Fruit fly (Drosophila melanogaster) whole organism, embryonic: ENCODE data around the gene aru.

Experiments
- ATbp ChIP-seq: fragments of 200-800 bp; sonication (Bioruptor generic); optimal IDR thresholded peaks from 2 replicates; lab custom pipeline; 2017; ENCODE audit warnings: missing biosample characterization, mild to moderate bottlenecking, missing genetic modification characterization, missing genetic modification reagents
- Atf6 ChIP-seq: fragments of 200-800 bp; sonication (Bioruptor generic); IDR thresholded peaks from 2 replicates; pipeline ENCODE4 v1.3.6; 2022; ENCODE audit warnings: missing biosample characterization, missing genetic modification characterization
- CG10274 ChIP-seq: fragments of 200-800 bp; sonication (Bioruptor generic); optimal IDR thresholded peaks from 3 replicates; lab custom pipeline; 2017; ENCODE audit warnings: missing biosample characterization, mild to moderate bottlenecking, missing genetic modification characterization
- CG10979 ChIP-seq: fragments of 200-800 bp; sonication (Bioruptor generic); optimal IDR thresholded peaks from 2 replicates; lab custom pipeline; 2018; ENCODE audit warnings: missing biosample characterization, mild to moderate bottlenecking, missing genetic modification characterization, moderate library complexity
- CG11093 ChIP-seq: fragments of 200-800 bp; sonication (Bioruptor generic); IDR thresholded peaks from 3 replicates; pipeline ENCODE4 v1.3.6; 2022; ENCODE audit warnings: missing biosample characterization, missing genetic modification characterization
- CG11723 ChIP-seq: fragments of 200-800 bp; sonication (Bioruptor generic); optimal IDR thresholded peaks from 2 replicates; lab custom pipeline; 2017; ENCODE audit warnings: missing biosample characterization, mild to moderate bottlenecking, missing genetic modification characterization
- CG13424 ChIP-seq: fragments of 200-800 bp; sonication (Bioruptor generic); optimal IDR thresholded peaks from 2 replicates; lab custom pipeline; 2019; ENCODE audit warnings: missing biosample characterization, mild to moderate bottlenecking, missing genetic modification characterization, moderate library complexity
- CG17829 ChIP-seq: fragments of 200-800 bp; optimal IDR thresholded peaks from 2 replicates; lab custom pipeline; 2019; ENCODE audit warnings: missing biosample characterization, mild to moderate bottlenecking, missing genetic modification characterization, moderate library complexity
- CG18599 ChIP-seq: fragments of 200-800 bp; sonication (Bioruptor generic); optimal IDR thresholded peaks from 3 replicates; lab custom pipeline; 2017; ENCODE audit warnings: missing biosample characterization, missing genetic modification characterization, mild to moderate bottlenecking, moderate library complexity, missing genetic modification reagents
- CG2678 ChIP-seq: fragments of 200-800 bp; sonication (Bioruptor generic); optimal IDR thresholded peaks from 3 replicates; lab custom pipeline; 2019; ENCODE audit warnings: missing biosample characterization, mild to moderate bottlenecking, missing genetic modification characterization, moderate library complexity
- CG3163 ChIP-seq: fragments of 200-800 bp; sonication (Bioruptor generic); optimal IDR thresholded peaks from 3 replicates; lab custom pipeline; 2016; ENCODE audit warnings: missing biosample characterization, missing genetic modification characterization
- CG4424 ChIP-seq: fragments of 200-800 bp; sonication (Bioruptor generic); optimal IDR thresholded peaks from 3 replicates; lab custom pipeline; 2016; ENCODE audit warnings: missing biosample characterization, missing genetic modification characterization
- CG6689 ChIP-seq: fragments of 200-800 bp; sonication (Bioruptor generic); IDR thresholded peaks from 2 replicates; pipeline ENCODE4 v1.3.6; 2022; ENCODE audit warnings: missing biosample characterization, missing genetic modification characterization
- CG6854 ChIP-seq: fragments of 200-800 bp; sonication (Bioruptor generic); optimal IDR thresholded peaks from 3 replicates; lab custom pipeline; 2017; ENCODE audit warnings: missing biosample characterization, mild to moderate bottlenecking, missing genetic modification characterization
- CG7357 ChIP-seq: fragments of 200-800 bp; sonication (Bioruptor generic); IDR thresholded peaks from 3 replicates; pipeline ENCODE4 v1.3.6; 2022; ENCODE audit warnings: missing biosample characterization, missing genetic modification characterization
- CG7556 ChIP-seq: fragments of 200-800 bp; sonication (Bioruptor generic); optimal IDR thresholded peaks from 2 replicates; lab custom pipeline; 2017; ENCODE audit warnings: missing biosample characterization, mild to moderate bottlenecking, missing genetic modification characterization
- CG8089 ChIP-seq: fragments of 200-800 bp; sonication (Bioruptor generic); optimal IDR thresholded peaks from 3 replicates; lab custom pipeline; 2016; ENCODE audit warnings: missing biosample characterization, missing genetic modification characterization
- CG8290 ChIP-seq, 3 experiments: fragments of 200-800 bp; sonication (Bioruptor generic); optimal IDR thresholded peaks; 2 replicates each; lab custom pipeline; 2016 to 2019; ENCODE audit warnings: missing biosample characterization in 3 of 3, missing genetic modification characterization in 3 of 3, mild to moderate bottlenecking in 2 of 3, moderate library complexity in 1 of 3
- CTCF ChIP-seq: fragments of 200-800 bp; sonication (Bioruptor generic); optimal IDR thresholded peaks from 2 replicates; lab custom pipeline; 2017; ENCODE audit warnings: missing biosample characterization, mild to moderate bottlenecking, missing genetic modification characterization, moderate library complexity
- Dip3 ChIP-seq: fragments of 200-800 bp; sonication (Bioruptor generic); optimal IDR thresholded peaks from 3 replicates; lab custom pipeline; 2016; ENCODE audit warnings: missing biosample characterization, missing genetic modification characterization
- Dll ChIP-seq: fragments of 200-800 bp; sonication (Bioruptor generic); IDR thresholded peaks from 4 replicates; pipeline ENCODE4 v1.3.6; 2022; ENCODE audit warnings: missing biosample characterization, missing genetic modification characterization; ENCODE audit not compliant: partially characterized antibody
- HmgD ChIP-seq: fragments of 200-800 bp; sonication (Bioruptor generic); optimal IDR thresholded peaks from 3 replicates; lab custom pipeline; 2016; ENCODE audit warnings: missing biosample characterization, missing genetic modification characterization
- Max ChIP-seq: fragments of 200-800 bp; sonication (Bioruptor generic); optimal IDR thresholded peaks from 2 replicates; lab custom pipeline; 2016; ENCODE audit warnings: missing biosample characterization, mild to moderate bottlenecking, missing genetic modification characterization
- Med ChIP-seq: fragments of 200-800 bp; sonication (Bioruptor generic); peaks from one replicate; lab custom pipeline; 2016; ENCODE audit warnings: missing biosample characterization, missing genetic modification characterization, mild to moderate bottlenecking, inconsistent platforms, moderate library complexity
- Mes4 ChIP-seq: fragments of 200-800 bp; sonication (Bioruptor generic); optimal IDR thresholded peaks from 2 replicates; lab custom pipeline; 2016; ENCODE audit warnings: missing biosample characterization, missing genetic modification characterization
- Rfx ChIP-seq: fragments of 200-800 bp; sonication (Bioruptor generic); IDR thresholded peaks from 2 replicates; pipeline ENCODE4 v1.3.6; 2022; ENCODE audit warnings: missing biosample characterization, missing genetic modification characterization
- abd-A ChIP-seq: fragments of 200-800 bp; sonication (Bioruptor generic); optimal IDR thresholded peaks from 3 replicates; lab custom pipeline; 2019; ENCODE audit warnings: missing biosample characterization, mild to moderate bottlenecking, missing genetic modification characterization, moderate library complexity
- aop ChIP-seq: fragments of 200-800 bp; sonication (Bioruptor generic); IDR thresholded peaks from 2 replicates; pipeline ENCODE4 v1.3.6; 2022; ENCODE audit warnings: missing biosample characterization, missing genetic modification characterization
- ash1 ChIP-seq: fragments of 200-800 bp; sonication (Bioruptor generic); optimal IDR thresholded peaks from 2 replicates; lab custom pipeline; 2018; ENCODE audit warnings: missing biosample characterization, mild to moderate bottlenecking, missing genetic modification characterization
- br ChIP-seq: fragments of >200 bp; optimal IDR thresholded peaks from 2 replicates; lab custom pipeline; 2017
- en ChIP-seq: fragments of 200-800 bp; sonication (Bioruptor generic); optimal IDR thresholded peaks from 2 replicates; lab custom pipeline; 2016; ENCODE audit warnings: missing biosample characterization, missing genetic modification characterization
- gce ChIP-seq: fragments of 200-800 bp; sonication (Bioruptor generic); IDR thresholded peaks from 3 replicates; pipeline ENCODE4 v1.3.6; 2022; ENCODE audit warnings: missing biosample characterization, missing genetic modification characterization
- gcm2 ChIP-seq: fragments of 200-800 bp; sonication (Bioruptor generic); optimal IDR thresholded peaks from 2 replicates; lab custom pipeline; 2016; ENCODE audit warnings: missing biosample characterization, missing genetic modification characterization
- h ChIP-seq: fragments of >200 bp; optimal IDR thresholded peaks from 2 replicates; lab custom pipeline; 2017
- ind ChIP-seq: fragments of 200-800 bp; sonication (Bioruptor generic); optimal IDR thresholded peaks from 3 replicates; lab custom pipeline; 2016; ENCODE audit warnings: missing biosample characterization, missing genetic modification characterization
- nau ChIP-seq: fragments of 200-800 bp; sonication (Bioruptor generic); optimal IDR thresholded peaks from 3 replicates; lab custom pipeline; 2017; ENCODE audit warnings: missing biosample characterization, mild to moderate bottlenecking, missing genetic modification characterization, missing genetic modification reagents
- pan ChIP-seq, 4 experiments: fragments of >200 bp in 3 of 4; fragments of 200-800 bp in 1 of 4; sonication (Bioruptor generic) in 1 of 4; optimal IDR thresholded peaks in 3 of 4; IDR thresholded peaks in 1 of 4; 2 replicates each; pipeline versions ENCODE4 v1.3.6 to Lab custom; 2017 to 2022; ENCODE audit warnings: missing biosample characterization in 2 of 4, missing genetic modification characterization in 2 of 4, mixed read lengths in 1 of 4
- prd ChIP-seq, 3 experiments: fragments of >200 bp in 2 of 3; fragments of 200-800 bp in 1 of 3; sonication (Bioruptor generic) in 1 of 3; optimal IDR thresholded peaks in 2 of 3; IDR thresholded peaks in 1 of 3; 2 replicates in 2 of 3; 3 replicates in 1 of 3; pipeline versions ENCODE4 v1.3.6 to Lab custom; 2017 to 2022; ENCODE audit warnings: missing biosample characterization in 1 of 3, missing genetic modification characterization in 1 of 3
- pros ChIP-seq: fragments of 200-800 bp; sonication (Bioruptor generic); optimal IDR thresholded peaks from 3 replicates; lab custom pipeline; 2019; ENCODE audit warnings: missing biosample characterization, mild to moderate bottlenecking, missing genetic modification characterization, moderate library complexity
- ranshi ChIP-seq: fragments of 200-800 bp; sonication (Bioruptor generic); IDR thresholded peaks from 2 replicates; pipeline ENCODE4 v1.3.6; 2022; ENCODE audit warnings: missing biosample characterization, missing genetic modification characterization
- rib ChIP-seq: fragments of 200-800 bp; sonication (Bioruptor generic); IDR thresholded peaks from 2 replicates; pipeline ENCODE4 v1.3.6; 2022; ENCODE audit warnings: missing biosample characterization, missing genetic modification characterization
- row ChIP-seq: fragments of 200-800 bp; sonication (Bioruptor generic); IDR thresholded peaks from 3 replicates; pipeline ENCODE4 v1.3.6; 2022; ENCODE audit warnings: missing biosample characterization, missing genetic modification characterization
- schlank ChIP-seq: fragments of 200-800 bp; sonication (Bioruptor generic); optimal IDR thresholded peaks from 2 replicates; lab custom pipeline; 2018; ENCODE audit warnings: missing biosample characterization, mild to moderate bottlenecking, missing genetic modification characterization
- scrt ChIP-seq: fragments of 200-800 bp; sonication (Bioruptor generic); optimal IDR thresholded peaks from 2 replicates; lab custom pipeline; 2018; ENCODE audit warnings: missing biosample characterization, mild to moderate bottlenecking, missing genetic modification characterization, moderate library complexity
- seq ChIP-seq: fragments of 200-800 bp; sonication (Bioruptor generic); IDR thresholded peaks from 2 replicates; pipeline ENCODE4 v1.3.6; 2022; ENCODE audit warnings: missing biosample characterization, missing genetic modification characterization
- sisA ChIP-seq: fragments of 200-800 bp; sonication (Bioruptor generic); IDR thresholded peaks from 2 replicates; pipeline ENCODE4 v1.3.6; 2022; ENCODE audit warnings: missing biosample characterization, missing genetic modification characterization
- slp2 ChIP-seq: fragments of 200-800 bp; sonication (Bioruptor generic); optimal IDR thresholded peaks from 2 replicates; lab custom pipeline; 2016; ENCODE audit warnings: missing biosample characterization, missing genetic modification characterization
- tap ChIP-seq: fragments of 200-800 bp; optimal IDR thresholded peaks from 3 replicates; lab custom pipeline; 2019; ENCODE audit warnings: missing biosample characterization, mild to moderate bottlenecking, missing genetic modification characterization, moderate library complexity
- tgo ChIP-seq: fragments of 200-800 bp; sonication (Bioruptor generic); IDR thresholded peaks from 3 replicates; pipeline ENCODE4 v1.3.6; 2022; ENCODE audit warnings: missing biosample characterization, missing genetic modification characterization
- zfh1 ChIP-seq: fragments of 200-800 bp; sonication (Bioruptor generic); IDR thresholded peaks from 3 replicates; pipeline ENCODE4 v1.3.6; 2022; ENCODE audit warnings: missing biosample characterization, missing genetic modification characterization

The aru gene

dm6 chr2L:887788-888187, 19.6 kb upstream of the aru start:
- TF ChIP-seq CG10979 (tag; lab: Kevin White, UChicago) (no peak), CG7357 (GFP tag; lab: Robert Waterston, UW) (0 out of 3 replicates have a peak, but pooled peaks have one; percentile 22), br (lab: Kevin White, UChicago) (no peak), CG11723 (GFP tag; lab: Kevin White, UChicago) (no peak), sisA (GFP tag; lab: Robert Waterston, UW) (no peak), CTCF (GFP tag; lab: Kevin White, UChicago) (peak; percentile 44), h (lab: Kevin White, UChicago) (no peak), CG2678 (tag; lab: Kevin White, UChicago) (no peak)

dm6 chr2L:886743-887142, 18.6 kb upstream of the aru start:
- TF ChIP-seq Atf6 (GFP tag; lab: Robert Waterston, UW): peak; percentile 37; the same call in 1 of the 2 replicates
- no peak for TF ChIP-seq CG6854 (GFP tag; lab: Kevin White, UChicago)
- TF ChIP-seq seq (GFP tag; lab: Robert Waterston, UW): no peak
- TF ChIP-seq CG8290 (GFP tag; optimal IDR thresholded peaks at IDR 0.05; lab: Kevin White, UChicago): no peak
- TF ChIP-seq CG8290 (tag; optimal IDR thresholded peaks at IDR 0.05; lab: Kevin White, UChicago): no peak
- no peak for TF ChIP-seq Max (GFP tag; lab: Kevin White, UChicago)
- TF ChIP-seq Med (GFP tag; lab: Kevin White, UChicago): peak; percentile 76
- TF ChIP-seq en: no peak
- TF ChIP-seq ash1 (GFP tag; lab: Kevin White, UChicago): no peak
- no peak for TF ChIP-seq CG8089 (GFP tag; lab: Kevin White, UChicago)
- TF ChIP-seq CG7556 (GFP tag; lab: Kevin White, UChicago): peak; percentile 44
- no peak for TF ChIP-seq Mes4 (GFP tag; lab: Kevin White, UChicago)
- no peak for TF ChIP-seq prd (optimal IDR thresholded peaks at IDR 0.05; lab: Kevin White, UChicago)
- peak; percentile 27; the same call in 1 of the 3 replicates for TF ChIP-seq prd (GFP tag; IDR thresholded peaks at IDR 0.05; lab: Robert Waterston, UW)
- TF ChIP-seq abd-A (tag; lab: Kevin White, UChicago): peak; percentile 46
- TF ChIP-seq ranshi (GFP tag; lab: Robert Waterston, UW): peak; percentile 15; the same call in 1 of the 2 replicates
- TF ChIP-seq zfh1 (GFP tag; lab: Robert Waterston, UW): 0 out of 3 replicates have a peak, but pooled peaks have one; percentile 32
- TF ChIP-seq tgo (GFP tag; lab: Robert Waterston, UW): peak; percentile 34; the same call in 2 of the 3 replicates
- no peak for TF ChIP-seq Dip3 (GFP tag; lab: Kevin White, UChicago)
- no peak for TF ChIP-seq nau (GFP tag; lab: Kevin White, UChicago)
- no peak for TF ChIP-seq CG10274
- TF ChIP-seq Rfx: peak; percentile 42; the same call in 1 of the 2 replicates
- TF ChIP-seq schlank (tag; lab: Kevin White, UChicago): no peak
- no peak for TF ChIP-seq tap (tag; lab: Kevin White, UChicago)
- no peak for TF ChIP-seq CG17829
- peak; percentile 29 for TF ChIP-seq ind
- no peak for TF ChIP-seq scrt
- no peak for TF ChIP-seq CG6689 (GFP tag; lab: Robert Waterston, UW)
- no peak for TF ChIP-seq HmgD (GFP tag; lab: Kevin White, UChicago)
- no peak for TF ChIP-seq gce
- TF ChIP-seq rib (GFP tag; lab: Robert Waterston, UW): no peak
- no peak for TF ChIP-seq CG4424 (GFP tag; lab: Kevin White, UChicago)
- TF ChIP-seq CG18599 (GFP tag; lab: Kevin White, UChicago): peak; percentile 62
- no peak for TF ChIP-seq pros (GFP tag; lab: Kevin White, UChicago)
- peak; percentile 54; the same call in 2 of the 3 replicates for TF ChIP-seq row (GFP tag; lab: Robert Waterston, UW)
- no peak for TF ChIP-seq CG11093
- no peak for TF ChIP-seq aop (GFP tag; lab: Robert Waterston, UW)
- no peak for TF ChIP-seq Dll
- no peak for TF ChIP-seq CG3163
- no peak for TF ChIP-seq gcm2 (GFP tag; lab: Kevin White, UChicago)
- TF ChIP-seq slp2 (GFP tag; lab: Kevin White, UChicago): no peak
- peak; percentile 5 for TF ChIP-seq CG13424 (tag; lab: Kevin White, UChicago)
- peak; percentile 7 for TF ChIP-seq ATbp (GFP tag; lab: Kevin White, UChicago)
- TF ChIP-seq pan (optimal IDR thresholded peaks at IDR 0.05; lab: Kevin White, UChicago): no peak
- TF ChIP-seq pan (GFP tag; optimal IDR thresholded peaks at IDR 0.05 in 1 of 2, IDR thresholded peaks at IDR 0.05 in 1 of 2): no peak
